Fruit fly (Drosophila melanogaster) whole organism, wandering third instar larva: ENCODE results near the gene ChT.

Experiments
- Abd-B ChIP-seq: fragments of >200 bp; optimal IDR thresholded peaks from 2 replicates; lab custom pipeline; 2017; ENCODE audit warnings: missing biosample characterization, missing genetic modification characterization
- CG32264 ChIP-seq: fragments of 200-800 bp; sonication (Bioruptor generic); optimal IDR thresholded peaks from 2 replicates; lab custom pipeline; 2016; ENCODE audit warnings: missing biosample characterization, missing genetic modification characterization
- CG9705 ChIP-seq: fragments of 200-800 bp; sonication (Bioruptor generic); optimal IDR thresholded peaks from 2 replicates; lab custom pipeline; 2018; ENCODE audit warnings: missing biosample characterization, mild to moderate bottlenecking, missing genetic modification characterization
- CrebA ChIP-seq: fragments of 200-800 bp; sonication (Bioruptor generic); optimal IDR thresholded peaks from 2 replicates; lab custom pipeline; 2016; ENCODE audit warnings: missing biosample characterization, mild to moderate bottlenecking, missing genetic modification characterization, borderline replicate concordance
- Dfd ChIP-seq: fragments of >200 bp; optimal IDR thresholded peaks from 2 replicates; lab custom pipeline; 2017; ENCODE audit warnings: missing biosample characterization, missing genetic modification characterization
- Dif ChIP-seq: fragments of 200-275, 200-300 bp; sonication (Bioruptor generic); optimal IDR thresholded peaks from 2 replicates; lab custom pipeline; 2018; ENCODE audit warnings: missing biosample characterization, missing genetic modification characterization; ENCODE audit not compliant: partially characterized antibody
- GATAd ChIP-seq: sonication (Bioruptor generic); optimal IDR thresholded peaks from 2 replicates; lab custom pipeline; 2016; ENCODE audit warnings: missing biosample characterization, missing genetic modification characterization
- HLH106 ChIP-seq: fragments of 200-800 bp; optimal IDR thresholded peaks from 3 replicates; lab custom pipeline; 2019; ENCODE audit warnings: missing biosample characterization, mild to moderate bottlenecking, missing genetic modification characterization, moderate library complexity
- Hnf4 ChIP-seq: fragments of 200-800 bp; sonication (Bioruptor generic); optimal IDR thresholded peaks from 2 replicates; lab custom pipeline; 2016; ENCODE audit warnings: missing biosample characterization, mild to moderate bottlenecking, missing genetic modification characterization
- Hr78 ChIP-seq: fragments of >200 bp; optimal IDR thresholded peaks from 2 replicates; lab custom pipeline; 2017; ENCODE audit warnings: missing biosample characterization, missing genetic modification characterization
- Hr83 ChIP-seq: fragments of 200-300 bp; sonication (Bioruptor generic); optimal IDR thresholded peaks from 2 replicates; lab custom pipeline; 2016; ENCODE audit warnings: missing biosample characterization, mild to moderate bottlenecking, missing genetic modification characterization, moderate library complexity; ENCODE audit not compliant: poor library complexity, severe bottlenecking
- Jra ChIP-seq: sonication (Bioruptor generic); optimal IDR thresholded peaks from 2 replicates; lab custom pipeline; 2016; ENCODE audit warnings: missing biosample characterization, missing genetic modification characterization
- Mio ChIP-seq: sonication (Bioruptor generic); optimal IDR thresholded peaks from 2 replicates; lab custom pipeline; 2016; ENCODE audit warnings: missing biosample characterization, missing genetic modification characterization
- Myc ChIP-seq: fragments of >200 bp; optimal IDR thresholded peaks from 2 replicates; lab custom pipeline; 2017
- N ChIP-seq: fragments of >200 bp; optimal IDR thresholded peaks from 2 replicates; lab custom pipeline; 2018; ENCODE audit warnings: missing biosample characterization, missing external identifiers, missing genetic modification characterization
- OdsH ChIP-seq: fragments of 200-800 bp; sonication (Bioruptor generic); optimal IDR thresholded peaks from 2 replicates; lab custom pipeline; 2016; ENCODE audit warnings: missing biosample characterization, mild to moderate bottlenecking, missing genetic modification characterization
- Rel ChIP-seq, 2 experiments: fragments of 200-800 bp; sonication (Bioruptor generic) in 1 of 2; optimal IDR thresholded peaks; 2 replicates in 1 of 2; 3 replicates in 1 of 2; lab custom pipeline; 2016 to 2019; ENCODE audit warnings: mild to moderate bottlenecking in 2 of 2, missing biosample characterization in 2 of 2, missing genetic modification characterization in 2 of 2, moderate library complexity in 1 of 2
- Sp1 ChIP-seq: fragments of 200-800 bp; sonication (Bioruptor generic); optimal IDR thresholded peaks from 3 replicates; lab custom pipeline; 2019; ENCODE audit warnings: missing biosample characterization, mild to moderate bottlenecking, missing genetic modification characterization, moderate library complexity
- Vsx2 ChIP-seq: fragments of 200-300, 225-300 bp; sonication (Bioruptor generic); optimal IDR thresholded peaks from 2 replicates; lab custom pipeline; 2018; ENCODE audit warnings: missing biosample characterization, missing genetic modification characterization; ENCODE audit not compliant: partially characterized antibody
- br ChIP-seq: fragments of 200-800 bp; sonication (Bioruptor generic); optimal IDR thresholded peaks from 2 replicates; lab custom pipeline; 2016; ENCODE audit warnings: missing biosample characterization, missing genetic modification characterization
- brk ChIP-seq: fragments of 200-800 bp; sonication (Bioruptor generic); optimal IDR thresholded peaks from 2 replicates; lab custom pipeline; 2016; ENCODE audit warnings: missing biosample characterization, mild to moderate bottlenecking, missing genetic modification characterization
- dl ChIP-seq, 2 experiments: fragments of 175-275, 200-275 bp in 1 of 2; fragments of 200-275 bp in 1 of 2; sonication (Bioruptor generic); optimal IDR thresholded peaks; lab custom pipeline; 2018; ENCODE audit warnings: mild to moderate bottlenecking in 2 of 2, missing biosample characterization in 2 of 2, missing genetic modification characterization in 2 of 2, moderate library complexity in 2 of 2; ENCODE audit not compliant: partially characterized antibody in 2 of 2, insufficient read depth in 1 of 2
- dmrt93B ChIP-seq: fragments of 200-800 bp; sonication (Bioruptor generic); optimal IDR thresholded peaks from 2 replicates; lab custom pipeline; 2018; ENCODE audit warnings: missing biosample characterization, mild to moderate bottlenecking, missing genetic modification characterization
- dsf ChIP-seq: sonication (Bioruptor generic); optimal IDR thresholded peaks from 2 replicates; lab custom pipeline; 2016; ENCODE audit warnings: missing biosample characterization, missing genetic modification characterization, borderline replicate concordance
- ey ChIP-seq: fragments of 200-800 bp; sonication (Bioruptor generic); optimal IDR thresholded peaks from 2 replicates; lab custom pipeline; 2016; ENCODE audit warnings: missing biosample characterization, missing genetic modification characterization
- foxo ChIP-seq, 2 experiments: fragments of 200-800 bp; sonication (Bioruptor generic); optimal IDR thresholded peaks; 2 replicates in 1 of 2; 3 replicates in 1 of 2; lab custom pipeline; 2016 to 2017; ENCODE audit warnings: missing biosample characterization in 2 of 2, missing genetic modification characterization in 2 of 2
- fru ChIP-seq: fragments of 200-800 bp; sonication (Bioruptor generic); optimal IDR thresholded peaks from 3 replicates; lab custom pipeline; 2016; ENCODE audit warnings: missing biosample characterization, mild to moderate bottlenecking, missing genetic modification characterization
- h ChIP-seq: fragments of 200-800 bp; sonication (Bioruptor generic); optimal IDR thresholded peaks from 3 replicates; lab custom pipeline; 2016; ENCODE audit warnings: missing biosample characterization, mild to moderate bottlenecking, missing genetic modification characterization
- jim ChIP-seq: fragments of 175-275, 200-325 bp; sonication (Bioruptor generic); optimal IDR thresholded peaks from 2 replicates; lab custom pipeline; 2016; ENCODE audit warnings: missing biosample characterization, mild to moderate bottlenecking, missing genetic modification characterization
- lola ChIP-seq: fragments of >200 bp; optimal IDR thresholded peaks from 2 replicates; lab custom pipeline; 2017; ENCODE audit warnings: missing biosample characterization, missing genetic modification characterization
- pan ChIP-seq: fragments of >200 bp; optimal IDR thresholded peaks from 2 replicates; lab custom pipeline; 2017
- psq ChIP-seq: fragments of 200-800 bp; sonication (Bioruptor generic); optimal IDR thresholded peaks from 3 replicates; lab custom pipeline; 2017; ENCODE audit warnings: missing biosample characterization, mild to moderate bottlenecking, missing genetic modification characterization, moderate library complexity
- rgr ChIP-seq: fragments of 200-800 bp; sonication (Bioruptor generic); optimal IDR thresholded peaks from 3 replicates; lab custom pipeline; 2016; ENCODE audit warnings: missing biosample characterization, mild to moderate bottlenecking, missing genetic modification characterization
- sage ChIP-seq: fragments of 200-800 bp; sonication (Bioruptor generic); optimal IDR thresholded peaks from 2 replicates; lab custom pipeline; 2016; ENCODE audit warnings: missing biosample characterization, mild to moderate bottlenecking, missing genetic modification characterization
- sv ChIP-seq: fragments of 200-800 bp; sonication (Bioruptor generic); optimal IDR thresholded peaks from 3 replicates; lab custom pipeline; 2016; ENCODE audit warnings: missing biosample characterization, missing genetic modification characterization
- tai ChIP-seq: sonication (Bioruptor generic); optimal IDR thresholded peaks from 2 replicates; lab custom pipeline; 2016; ENCODE audit warnings: missing biosample characterization, missing genetic modification characterization
- usp ChIP-seq: fragments of >200 bp; optimal IDR thresholded peaks from 2 replicates; lab custom pipeline; 2017; ENCODE audit warnings: missing biosample characterization, missing genetic modification characterization
- woc ChIP-seq: sonication (Bioruptor generic); optimal IDR thresholded peaks from 2 replicates; lab custom pipeline; 2016; ENCODE audit warnings: missing biosample characterization, mild to moderate bottlenecking, missing genetic modification characterization

The ChT gene

dm6 chr3R:18658945-18659642 is 21.3 kb upstream of the ChT start, which contains the start of the genes CG31224 and CstF64:
Gene CG31224, minus strand, starts transcription at chr3R:18659309.
Gene CstF64, plus strand, starts transcription at chr3R:18659618.
- TF ChIP-seq OdsH (GFP tag; lab: Kevin White, UChicago) (peak; percentile 78), CG9705 (GFP tag; lab: Kevin White, UChicago) (peak; percentile 74), sv (GFP tag; lab: Kevin White, UChicago) (peak; percentile 82), Sp1 (GFP tag; lab: Kevin White, UChicago) (peak; percentile 78), dsf (GFP tag; lab: Kevin White, UChicago) (peak; percentile 87), Hr83 (GFP tag; lab: Kevin White, UChicago) (no peak), brk (GFP tag; lab: Kevin White, UChicago) (no peak), CrebA (GFP tag; lab: Kevin White, UChicago) (no peak), br (GFP tag; lab: Kevin White, UChicago) (peak; percentile 83), h (peak; percentile 84), N (GFP tag; lab: Kevin White, UChicago) (peak; percentile 21), woc (GFP tag; lab: Kevin White, UChicago) (peak; percentile 90), tai (GFP tag; lab: Kevin White, UChicago) (no peak), Jra (peak; percentile 90), foxo (GFP tag; optimal IDR thresholded peaks at IDR 0.05; lab: Kevin White, UChicago) (peak; percentile 30 to 88), Myc (lab: Kevin White, UChicago) (peak; percentile 97), Hnf4 (GFP tag; lab: Kevin White, UChicago) (no peak), psq (GFP tag; lab: Kevin White, UChicago) (peak; percentile 96), lola (GFP tag; lab: Kevin White, UChicago) (no peak), GATAd (GFP tag; lab: Kevin White, UChicago) (peak; percentile 84), Abd-B (GFP tag; lab: Kevin White, UChicago) (no peak), dmrt93B (GFP tag; lab: Kevin White, UChicago) (peak; percentile 78), rgr (GFP tag; lab: Kevin White, UChicago) (peak; percentile 85), Rel (GFP tag; optimal IDR thresholded peaks at IDR 0.05; lab: Kevin White, UChicago) (no peak), Rel (tag; optimal IDR thresholded peaks at IDR 0.05; lab: Kevin White, UChicago) (peak; percentile 63), Dfd (GFP tag; lab: Kevin White, UChicago) (no peak), dl (GFP tag; optimal IDR thresholded peaks at IDR 0.05; lab: Kevin White, UChicago; ENCODE audit: insufficient read depth in 1 of 2, partially characterized antibody in 2 of 2) (no peak), HLH106 (tag; lab: Kevin White, UChicago) (peak; percentile 84), fru (GFP tag; lab: Kevin White, UChicago) (peak; percentile 85), sage (GFP tag; lab: Kevin White, UChicago) (peak; percentile 59), Mio (GFP tag; lab: Kevin White, UChicago) (peak; percentile 51), CG32264 (peak; percentile 82), ey (peak; percentile 85), Dif (GFP tag; lab: Kevin White, UChicago) (no peak)
- TF ChIP-seq, all 38 proteins: peak for 23

dm6 chr3R:18663525-18663924 is 16.9 kb upstream of the ChT start, which contains the start of the genes Cpsf73 and Gos28:
Gene Cpsf73, minus strand, starts transcription at chr3R:18663552.
Gene Gos28, plus strand, starts transcription at chr3R:18663738.
- no peak for TF ChIP-seq N (GFP tag; lab: Kevin White, UChicago)
- no peak for TF ChIP-seq Dif (GFP tag; lab: Kevin White, UChicago)
- no peak for TF ChIP-seq brk (GFP tag; lab: Kevin White, UChicago)
- no peak for TF ChIP-seq dmrt93B (GFP tag; lab: Kevin White, UChicago)
- no peak for TF ChIP-seq pan (lab: Kevin White, UChicago)
- no peak for TF ChIP-seq Dfd (GFP tag; lab: Kevin White, UChicago)
- no peak for TF ChIP-seq CG32264
- no peak for TF ChIP-seq Jra
- peak; percentile 23 for TF ChIP-seq Sp1 (GFP tag; lab: Kevin White, UChicago)
- no peak for TF ChIP-seq GATAd (GFP tag; lab: Kevin White, UChicago)
- no peak for TF ChIP-seq psq (GFP tag; lab: Kevin White, UChicago)
- no peak for TF ChIP-seq ey
- no peak for TF ChIP-seq jim (GFP tag; lab: Kevin White, UChicago)
- TF ChIP-seq Abd-B (GFP tag; lab: Kevin White, UChicago) = no peak
- no peak for TF ChIP-seq sage (GFP tag; lab: Kevin White, UChicago)
- TF ChIP-seq sv (GFP tag; lab: Kevin White, UChicago) = no peak
- TF ChIP-seq Hr78 (GFP tag; lab: Kevin White, UChicago) = no peak
- TF ChIP-seq Hr83 (GFP tag; lab: Kevin White, UChicago) = no peak
- no peak for TF ChIP-seq dsf (GFP tag; lab: Kevin White, UChicago)
- no peak for TF ChIP-seq tai (GFP tag; lab: Kevin White, UChicago)
- TF ChIP-seq CrebA (GFP tag; lab: Kevin White, UChicago) = no peak
- no peak for TF ChIP-seq fru (GFP tag; lab: Kevin White, UChicago)
- TF ChIP-seq woc (GFP tag; lab: Kevin White, UChicago) = peak; percentile 39
- TF ChIP-seq Rel (GFP tag; optimal IDR thresholded peaks at IDR 0.05; lab: Kevin White, UChicago) = no peak
- TF ChIP-seq Rel (tag; optimal IDR thresholded peaks at IDR 0.05; lab: Kevin White, UChicago) = peak; percentile 30
- peak in 1 of 2 experiments; percentile 5 for TF ChIP-seq foxo (GFP tag; optimal IDR thresholded peaks at IDR 0.05; lab: Kevin White, UChicago)
- TF ChIP-seq h = peak; percentile 39
- no peak for TF ChIP-seq usp
- TF ChIP-seq Mio (GFP tag; lab: Kevin White, UChicago) = no peak
- no peak for TF ChIP-seq CG9705 (GFP tag; lab: Kevin White, UChicago)
- no peak for TF ChIP-seq br (GFP tag; lab: Kevin White, UChicago)
- TF ChIP-seq Vsx2 (GFP tag; lab: Kevin White, UChicago) = no peak
- TF ChIP-seq lola (GFP tag; lab: Kevin White, UChicago) = no peak
- TF ChIP-seq Hnf4 (GFP tag; lab: Kevin White, UChicago) = no peak
- TF ChIP-seq dl (GFP tag; optimal IDR thresholded peaks at IDR 0.05; lab: Kevin White, UChicago; ENCODE audit: insufficient read depth in 1 of 2, partially characterized antibody in 2 of 2) = no peak
- peak; percentile 53 for TF ChIP-seq rgr (GFP tag; lab: Kevin White, UChicago)
- peak; percentile 13 for TF ChIP-seq HLH106 (tag; lab: Kevin White, UChicago)
- no peak for TF ChIP-seq Myc (lab: Kevin White, UChicago)
- TF ChIP-seq OdsH (GFP tag; lab: Kevin White, UChicago) = no peak
